Worm (Caenorhabditis elegans): ENCODE results near the gene drd-1.

ce11 chrII:8409538-8409937 lies 21.7 kb downstream of the drd-1 start:
- TF ChIP-seq egl-43 (GFP tag; IDR thresholded peaks at IDR 0.05) (no peak), ces-1 (GFP tag; optimal IDR thresholded peaks at IDR 0.05) (no peak), lsy-2 (tag; optimal IDR thresholded peaks at IDR 0.05) (no peak), dve-1 (tag; optimal IDR thresholded peaks at IDR 0.05; ENCODE audit: insufficient read depth) (no peak)
